Fruit fly (Drosophila melanogaster) whole organism, prepupa: ENCODE results near the gene sra.
A peak's percentile ranks its signal among the peaks of the same experiment; 100 is the strongest.

Experiments used
- Blimp-1 ChIP-seq: fragments of 200-800 bp; sonication (Bioruptor generic); optimal IDR thresholded peaks from 3 replicates; lab custom pipeline; 2017; ENCODE audit warnings: missing biosample characterization, missing genetic modification characterization, mild to moderate bottlenecking, moderate library complexity, missing genetic modification reagents
- CG10669 ChIP-seq: fragments of 200-800 bp; sonication (Bioruptor generic); optimal IDR thresholded peaks from 3 replicates; lab custom pipeline; 2018; ENCODE audit warnings: missing biosample characterization, mild to moderate bottlenecking, missing genetic modification characterization, moderate library complexity
- CG11294 ChIP-seq: fragments of 200-800 bp; sonication (Bioruptor generic); IDR thresholded peaks from 2 replicates; pipeline ENCODE4 v1.3.6; 2022; ENCODE audit warnings: missing biosample characterization, missing genetic modification characterization
- CG11762 ChIP-seq: fragments of 200-800 bp; sonication (Bioruptor generic); optimal IDR thresholded peaks from 3 replicates; lab custom pipeline; 2016; ENCODE audit warnings: missing biosample characterization, missing genetic modification characterization; ENCODE audit not compliant: insufficient read depth
- CG11902 ChIP-seq: fragments of 200-800 bp; sonication (Bioruptor generic); optimal IDR thresholded peaks from 3 replicates; lab custom pipeline; 2016; ENCODE audit warnings: missing biosample characterization, missing genetic modification characterization
- CG1621 ChIP-seq: fragments of 200-800 bp; sonication (Bioruptor generic); optimal IDR thresholded peaks from 3 replicates; lab custom pipeline; 2018; ENCODE audit warnings: missing biosample characterization, mild to moderate bottlenecking, missing genetic modification characterization
- CG16779 ChIP-seq: fragments of 200-800 bp; sonication (Bioruptor generic); optimal IDR thresholded peaks from 3 replicates; lab custom pipeline; 2017; ENCODE audit warnings: missing biosample characterization, mild to moderate bottlenecking, missing genetic modification characterization
- CG3032 ChIP-seq: fragments of 200-800 bp; optimal IDR thresholded peaks from 2 replicates; lab custom pipeline; 2019; ENCODE audit warnings: missing biosample characterization, mild to moderate bottlenecking, missing genetic modification characterization, moderate library complexity
- CG31627 ChIP-seq: fragments of 200-800 bp; sonication (Bioruptor generic); optimal IDR thresholded peaks from 3 replicates; lab custom pipeline; 2016; ENCODE audit warnings: missing biosample characterization, missing genetic modification characterization
- CG34406 ChIP-seq: fragments of 200-800 bp; sonication (Bioruptor generic); optimal IDR thresholded peaks from 3 replicates; lab custom pipeline; 2016; ENCODE audit warnings: missing biosample characterization, missing genetic modification characterization
- CG3919 ChIP-seq: fragments of 200-800 bp; sonication (Bioruptor generic); optimal IDR thresholded peaks from 3 replicates; lab custom pipeline; 2016; ENCODE audit warnings: missing biosample characterization, missing genetic modification characterization
- CG4318 ChIP-seq: fragments of 200-800 bp; sonication (Bioruptor generic); optimal IDR thresholded peaks from 3 replicates; lab custom pipeline; 2017; ENCODE audit warnings: missing biosample characterization, mild to moderate bottlenecking, missing genetic modification characterization
- CG6163 ChIP-seq: fragments of 200-800 bp; sonication (Bioruptor generic); IDR thresholded peaks from 3 replicates; pipeline ENCODE4 v1.3.6; 2022; ENCODE audit warnings: missing biosample characterization, missing genetic modification characterization
- CG6276 ChIP-seq: fragments of 200-800 bp; sonication (Bioruptor generic); optimal IDR thresholded peaks from 2 replicates; lab custom pipeline; 2017; ENCODE audit warnings: missing biosample characterization, mild to moderate bottlenecking, missing genetic modification characterization
- CG6792 ChIP-seq: fragments of 200-800 bp; sonication (Bioruptor generic); optimal IDR thresholded peaks from 3 replicates; lab custom pipeline; 2016; ENCODE audit warnings: missing biosample characterization, missing genetic modification characterization
- CG6808 ChIP-seq: fragments of 200-800 bp; sonication (Bioruptor generic); optimal IDR thresholded peaks from 3 replicates; lab custom pipeline; 2017; ENCODE audit warnings: missing biosample characterization, missing genetic modification characterization, mild to moderate bottlenecking, moderate library complexity, missing genetic modification reagents
- CG6854 ChIP-seq: fragments of 200-800 bp; sonication (Bioruptor generic); optimal IDR thresholded peaks from 2 replicates; lab custom pipeline; 2017; ENCODE audit warnings: missing biosample characterization, mild to moderate bottlenecking, missing genetic modification characterization
- CG7368 ChIP-seq: fragments of 200-800 bp; sonication (Bioruptor generic); optimal IDR thresholded peaks from 3 replicates; lab custom pipeline; 2016; ENCODE audit warnings: missing biosample characterization, missing genetic modification characterization
- CG8119 ChIP-seq: fragments of 200-800 bp; sonication (Bioruptor generic); IDR thresholded peaks from 3 replicates; pipeline ENCODE4 v1.3.6; 2022; ENCODE audit warnings: missing biosample characterization, missing genetic modification characterization
- CG8319 ChIP-seq: fragments of 200-800 bp; sonication (Bioruptor generic); optimal IDR thresholded peaks from 3 replicates; lab custom pipeline; 2016; ENCODE audit warnings: missing biosample characterization, missing genetic modification characterization
- CG8632 ChIP-seq: fragments of 200-800 bp; sonication (Bioruptor generic); optimal IDR thresholded peaks from 3 replicates; lab custom pipeline; 2016; ENCODE audit warnings: missing biosample characterization, missing genetic modification characterization
- CG9139 ChIP-seq: fragments of 200-800 bp; sonication (Bioruptor generic); optimal IDR thresholded peaks from 3 replicates; lab custom pipeline; 2017; ENCODE audit warnings: missing biosample characterization, mild to moderate bottlenecking, missing genetic modification characterization
- Eip75B ChIP-seq: fragments of 200-800 bp; sonication (Bioruptor generic); optimal IDR thresholded peaks from 3 replicates; lab custom pipeline; 2016; ENCODE audit warnings: missing biosample characterization, missing genetic modification characterization
- Eip78C ChIP-seq: fragments of 200-800 bp; sonication (Bioruptor generic); peaks from one replicate; lab custom pipeline; 2016; ENCODE audit warnings: missing biosample characterization, missing genetic modification characterization
- Eip93F ChIP-seq: fragments of 200-800 bp; sonication (Bioruptor generic); optimal IDR thresholded peaks from 2 replicates; lab custom pipeline; 2016; ENCODE audit warnings: missing biosample characterization, mild to moderate bottlenecking, missing genetic modification characterization
- Ets21C ChIP-seq: fragments of 200-800 bp; sonication (Bioruptor generic); optimal IDR thresholded peaks from 3 replicates; lab custom pipeline; 2016; ENCODE audit warnings: missing biosample characterization, missing genetic modification characterization
- Ets96B ChIP-seq: fragments of 200-800 bp; optimal IDR thresholded peaks from 2 replicates; lab custom pipeline; 2019; ENCODE audit warnings: missing biosample characterization, mild to moderate bottlenecking, missing genetic modification characterization, moderate library complexity
- Hr38 ChIP-seq: sonication (Bioruptor generic); optimal IDR thresholded peaks from 2 replicates; lab custom pipeline; 2016; ENCODE audit warnings: missing biosample characterization, missing genetic modification characterization
- Hr4 ChIP-seq: fragments of 200-800 bp; sonication (Bioruptor generic); optimal IDR thresholded peaks from 3 replicates; lab custom pipeline; 2016; ENCODE audit warnings: missing biosample characterization, missing genetic modification characterization
- Lpt ChIP-seq: fragments of 200-800 bp; sonication (Bioruptor generic); optimal IDR thresholded peaks from 3 replicates; lab custom pipeline; 2016; ENCODE audit warnings: missing biosample characterization, missing genetic modification characterization
- Met ChIP-seq: fragments of 200-800 bp; sonication (Bioruptor generic); optimal IDR thresholded peaks from 3 replicates; lab custom pipeline; 2016; ENCODE audit warnings: missing biosample characterization, missing genetic modification characterization
- OdsH ChIP-seq: fragments of 200-800 bp; sonication (Bioruptor generic); optimal IDR thresholded peaks from 3 replicates; lab custom pipeline; 2016; ENCODE audit warnings: missing biosample characterization, missing genetic modification characterization
- Smox ChIP-seq: fragments of 200-800 bp; sonication (Bioruptor generic); optimal IDR thresholded peaks from 3 replicates; lab custom pipeline; 2016; ENCODE audit warnings: missing biosample characterization, missing genetic modification characterization
- Sox102F ChIP-seq: fragments of 200-800 bp; sonication (Bioruptor generic); optimal IDR thresholded peaks from 2 replicates; lab custom pipeline; 2016; ENCODE audit warnings: missing biosample characterization, mild to moderate bottlenecking, missing genetic modification characterization
- Sox14 ChIP-seq: fragments of 200-800 bp; sonication (Bioruptor generic); optimal IDR thresholded peaks from 3 replicates; lab custom pipeline; 2016; ENCODE audit warnings: missing biosample characterization, missing genetic modification characterization
- Sox15 ChIP-seq: fragments of 200-800 bp; sonication (Bioruptor generic); optimal IDR thresholded peaks from 3 replicates; lab custom pipeline; 2016; ENCODE audit warnings: missing biosample characterization, missing genetic modification characterization
- achi ChIP-seq: fragments of 200-800 bp; sonication (Bioruptor generic); optimal IDR thresholded peaks from 3 replicates; lab custom pipeline; 2016; ENCODE audit warnings: missing biosample characterization, missing genetic modification characterization
- acj6 ChIP-seq: fragments of 200-800 bp; sonication (Bioruptor generic); optimal IDR thresholded peaks from 3 replicates; lab custom pipeline; 2016; ENCODE audit warnings: missing biosample characterization, missing genetic modification characterization
- cyc ChIP-seq: fragments of 200-800 bp; sonication (Bioruptor generic); optimal IDR thresholded peaks from 3 replicates; lab custom pipeline; 2016; ENCODE audit warnings: missing biosample characterization, missing genetic modification characterization
- dac ChIP-seq: fragments of 200-800 bp; sonication (Bioruptor generic); optimal IDR thresholded peaks from 2 replicates; lab custom pipeline; 2017; ENCODE audit warnings: missing biosample characterization, mild to moderate bottlenecking, missing genetic modification characterization
- dsx ChIP-seq: fragments of 200-800 bp; optimal IDR thresholded peaks from 3 replicates; lab custom pipeline; 2019; ENCODE audit warnings: missing biosample characterization, mild to moderate bottlenecking, missing genetic modification characterization, moderate library complexity; ENCODE audit not compliant: poor library complexity, severe bottlenecking
- eg ChIP-seq: fragments of 200-800 bp; sonication (Bioruptor generic); IDR thresholded peaks from 3 replicates; pipeline ENCODE4 v1.3.6; 2022; ENCODE audit warnings: missing biosample characterization, missing genetic modification characterization
- fd85E ChIP-seq: fragments of 200-800 bp; sonication (Bioruptor generic); optimal IDR thresholded peaks from 3 replicates; lab custom pipeline; 2016; ENCODE audit warnings: missing biosample characterization, missing genetic modification characterization
- fkh ChIP-seq: fragments of 200-800 bp; sonication (Bioruptor generic); optimal IDR thresholded peaks from 3 replicates; lab custom pipeline; 2017; ENCODE audit warnings: missing biosample characterization, mild to moderate bottlenecking, missing genetic modification characterization, moderate library complexity
- lz ChIP-seq: fragments of 200-800 bp; sonication (Bioruptor generic); optimal IDR thresholded peaks from 3 replicates; lab custom pipeline; 2016; ENCODE audit warnings: missing biosample characterization, missing genetic modification characterization
- net ChIP-seq: fragments of 200-800 bp; sonication (Bioruptor generic); optimal IDR thresholded peaks from 3 replicates; lab custom pipeline; 2016; ENCODE audit warnings: missing biosample characterization, missing genetic modification characterization
- salr ChIP-seq, 2 experiments: fragments of 200-800 bp; sonication (Bioruptor generic); optimal IDR thresholded peaks; 3 replicates each; lab custom pipeline; 2016 to 2018; ENCODE audit warnings: missing biosample characterization in 2 of 2, missing genetic modification characterization in 2 of 2, mild to moderate bottlenecking in 1 of 2
- spab ChIP-seq: fragments of 200-800 bp; sonication (Bioruptor generic); optimal IDR thresholded peaks from 2 replicates; lab custom pipeline; 2017; ENCODE audit warnings: missing biosample characterization, mild to moderate bottlenecking, missing genetic modification characterization, missing genetic modification reagents
- ss ChIP-seq, 2 experiments: fragments of 200-800 bp; sonication (Bioruptor generic); optimal IDR thresholded peaks; 2 replicates in 1 of 2; 3 replicates in 1 of 2; lab custom pipeline; 2017 to 2018; ENCODE audit warnings: mild to moderate bottlenecking in 2 of 2, missing biosample characterization in 2 of 2, missing genetic modification characterization in 2 of 2, moderate library complexity in 1 of 2
- svp ChIP-seq: fragments of 200-800 bp; sonication (Bioruptor generic); peaks from one replicate; lab custom pipeline; 2016; ENCODE audit warnings: missing biosample characterization, missing genetic modification characterization

sra gene

DNA sequence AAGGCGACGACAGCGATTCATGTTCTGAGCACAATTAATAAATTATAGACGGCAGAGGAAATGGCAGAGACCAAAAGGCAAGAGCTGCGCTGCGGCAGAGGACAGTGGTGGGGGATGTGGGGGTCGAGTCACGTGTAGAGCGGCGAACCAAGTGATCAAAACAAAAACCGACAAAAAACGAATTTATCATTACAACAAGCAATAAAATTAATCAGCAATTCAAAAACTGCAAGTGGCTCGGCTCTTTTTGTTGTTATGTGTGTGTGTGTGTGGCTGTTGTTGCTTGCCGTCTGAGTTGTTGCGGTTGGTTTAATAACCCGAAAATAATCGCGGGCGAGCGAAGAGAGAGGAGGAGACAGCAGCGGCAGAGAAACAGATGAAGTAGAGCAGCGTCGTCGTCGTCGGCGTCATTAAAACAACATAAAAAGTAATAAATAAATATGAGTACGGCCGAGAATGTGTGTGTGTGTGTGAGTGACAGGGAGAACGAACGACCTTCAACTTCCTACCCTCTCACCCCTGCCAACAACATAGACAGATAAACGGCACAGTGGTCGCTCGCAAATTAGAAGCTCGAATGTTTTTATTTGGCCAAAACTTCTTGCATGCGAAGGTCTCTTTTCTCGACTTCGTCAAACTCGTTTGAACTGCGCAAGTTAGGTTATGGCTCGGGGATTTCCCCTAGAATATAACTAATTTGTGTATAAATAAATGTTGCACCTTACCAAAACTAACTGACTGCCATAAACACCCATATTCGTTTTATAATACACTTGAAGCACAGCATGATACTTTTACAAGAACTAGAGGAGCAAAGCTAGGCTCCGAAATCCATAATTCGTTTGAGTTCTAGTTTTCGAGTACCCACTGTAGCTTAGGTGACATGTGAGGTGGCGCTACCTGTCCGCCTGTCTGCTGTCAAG, 44.8 kb downstream of the sra start:
- TF ChIP-seq CG3032 (tag; lab: Kevin White, UChicago) (peak; percentile 77), CG11762 (peak; percentile 57), net (peak; percentile 74), CG3919 (GFP tag; lab: Kevin White, UChicago) (peak; percentile 76), OdsH (GFP tag; lab: Kevin White, UChicago) (peak; percentile 79), CG6792 (GFP tag; lab: Kevin White, UChicago) (peak; percentile 60), achi (GFP tag; lab: Kevin White, UChicago) (peak; percentile 71), acj6 (peak; percentile 80), fd85E (GFP tag; lab: Kevin White, UChicago) (no peak), cyc (GFP tag; lab: Kevin White, UChicago) (peak; percentile 42), CG31627 (GFP tag; lab: Kevin White, UChicago) (peak; percentile 62), Lpt (GFP tag; lab: Kevin White, UChicago) (peak; percentile 43), Sox14 (GFP tag; lab: Kevin White, UChicago) (peak; percentile 64), dsx (GFP tag; lab: Kevin White, UChicago) (peak; percentile 51), ss (GFP tag; optimal IDR thresholded peaks at IDR 0.05; lab: Kevin White, UChicago) (peak; percentile 16 to 83), Sox102F (peak; percentile 43), CG34406 (GFP tag; lab: Kevin White, UChicago) (peak; percentile 43), CG8632 (GFP tag; lab: Kevin White, UChicago) (peak; percentile 70), salr (GFP tag; optimal IDR thresholded peaks at IDR 0.05; lab: Kevin White, UChicago) (peak; percentile 20 to 72), lz (GFP tag; lab: Kevin White, UChicago) (peak; percentile 43), Met (GFP tag; lab: Kevin White, UChicago) (peak; percentile 65), Blimp-1 (GFP tag; lab: Kevin White, UChicago) (peak; percentile 3), CG16779 (peak; percentile 75), CG6163 (GFP tag; lab: Robert Waterston, UW) (no peak), Eip93F (GFP tag; lab: Kevin White, UChicago) (peak; percentile 42), CG6808 (GFP tag; lab: Kevin White, UChicago) (peak; percentile 67), Smox (peak; percentile 50), CG8319 (GFP tag; lab: Kevin White, UChicago) (peak; percentile 48), CG11294 (GFP tag; lab: Robert Waterston, UW) (no peak), svp (peak; percentile 81), eg (no peak), Eip75B (GFP tag; lab: Kevin White, UChicago) (peak; percentile 80), CG7368 (peak; percentile 64), CG9139 (GFP tag; lab: Kevin White, UChicago) (peak; percentile 13), Hr4 (peak; percentile 85), CG1621 (tag; lab: Kevin White, UChicago) (peak; percentile 33), dac (GFP tag; lab: Kevin White, UChicago) (peak; percentile 44), CG6854 (peak; percentile 27), Hr38 (no peak), Ets21C (peak; percentile 58), CG4318 (GFP tag; lab: Kevin White, UChicago) (peak; percentile 72), Ets96B (peak; percentile 64), CG8119 (GFP tag; lab: Robert Waterston, UW) (no peak), CG10669 (GFP tag; lab: Kevin White, UChicago) (peak; percentile 78), Sox15 (GFP tag; lab: Kevin White, UChicago) (peak; percentile 65), CG6276 (GFP tag; lab: Kevin White, UChicago) (peak; percentile 70), fkh (GFP tag; lab: Kevin White, UChicago) (peak; percentile 55), spab (peak; percentile 68), Eip78C (GFP tag; lab: Kevin White, UChicago) (peak; percentile 88), CG11902 (peak; percentile 71)
